Fruit fly (Drosophila melanogaster) whole organism, embryonic: ENCODE measurements around the gene zuc.

Experiments used
- Antp ChIP-seq: fragments of 200-800 bp; sonication (Bioruptor generic); optimal IDR thresholded peaks from 3 replicates; lab custom pipeline; 2016; ENCODE audit warnings: missing biosample characterization, missing genetic modification characterization
- Atf-2 ChIP-seq: fragments of 200-800 bp; sonication (Bioruptor generic); optimal IDR thresholded peaks from 2 replicates; lab custom pipeline; 2016; ENCODE audit warnings: missing biosample characterization, missing genetic modification characterization
- Blimp-1 ChIP-seq: fragments of 200-800 bp; sonication (Bioruptor generic); optimal IDR thresholded peaks from 3 replicates; lab custom pipeline; 2018; ENCODE audit warnings: missing biosample characterization, missing genetic modification characterization, mild to moderate bottlenecking, moderate library complexity, missing genetic modification reagents
- CG10147 ChIP-seq: fragments of 200-800 bp; sonication (Bioruptor generic); optimal IDR thresholded peaks from 2 replicates; lab custom pipeline; 2019; ENCODE audit warnings: missing biosample characterization, mild to moderate bottlenecking, missing genetic modification characterization, moderate library complexity
- CG10209 ChIP-seq: fragments of 200-800 bp; sonication (Bioruptor generic); optimal IDR thresholded peaks from 3 replicates; lab custom pipeline; 2017; ENCODE audit warnings: missing biosample characterization, mild to moderate bottlenecking, missing genetic modification characterization, missing genetic modification reagents
- CG10543 ChIP-seq: fragments of 200-800 bp; sonication (Bioruptor generic); optimal IDR thresholded peaks from 3 replicates; lab custom pipeline; 2017; ENCODE audit warnings: missing biosample characterization, mild to moderate bottlenecking, missing genetic modification characterization, moderate library complexity
- CG12155 ChIP-seq: fragments of 200-800 bp; sonication (Bioruptor generic); optimal IDR thresholded peaks from 3 replicates; lab custom pipeline; 2016; ENCODE audit warnings: missing biosample characterization, missing genetic modification characterization
- CG13296 ChIP-seq: fragments of 200-800 bp; sonication (Bioruptor generic); optimal IDR thresholded peaks from 3 replicates; lab custom pipeline; 2018; ENCODE audit warnings: missing biosample characterization, mild to moderate bottlenecking, missing genetic modification characterization
- CG14965 ChIP-seq: fragments of 200-800 bp; sonication (Bioruptor generic); optimal IDR thresholded peaks from 2 replicates; lab custom pipeline; 2016; ENCODE audit warnings: missing biosample characterization, missing genetic modification characterization, borderline replicate concordance
- CG17385 ChIP-seq: fragments of 200-800 bp; sonication (Bioruptor generic); optimal IDR thresholded peaks from 3 replicates; lab custom pipeline; 2018; ENCODE audit warnings: missing biosample characterization, mild to moderate bottlenecking, missing genetic modification characterization
- CG17912 ChIP-seq: fragments of 200-800 bp; sonication (Bioruptor generic); optimal IDR thresholded peaks from 2 replicates; lab custom pipeline; 2018; ENCODE audit warnings: missing biosample characterization, mild to moderate bottlenecking, missing genetic modification characterization
- CG3281 ChIP-seq: fragments of 200-800 bp; sonication (Bioruptor generic); optimal IDR thresholded peaks from 3 replicates; lab custom pipeline; 2017; ENCODE audit warnings: missing biosample characterization, mild to moderate bottlenecking, missing genetic modification characterization
- CG33213 ChIP-seq: fragments of 200-800 bp; sonication (Bioruptor generic); optimal IDR thresholded peaks from 3 replicates; lab custom pipeline; 2016; ENCODE audit warnings: missing biosample characterization, missing genetic modification characterization
- CG33557 ChIP-seq: fragments of 200-800 bp; sonication (Bioruptor generic); optimal IDR thresholded peaks from 2 replicates; lab custom pipeline; 2019; ENCODE audit warnings: missing biosample characterization, mild to moderate bottlenecking, missing genetic modification characterization, moderate library complexity
- CG34376 ChIP-seq: fragments of 200-800 bp; sonication (Bioruptor generic); optimal IDR thresholded peaks from 2 replicates; lab custom pipeline; 2018; ENCODE audit warnings: missing biosample characterization, mild to moderate bottlenecking, missing genetic modification characterization
- CG7786 ChIP-seq: fragments of 200-800 bp; sonication (Bioruptor generic); optimal IDR thresholded peaks from 2 replicates; lab custom pipeline; 2016; ENCODE audit warnings: missing biosample characterization, missing genetic modification characterization
- CG9817 ChIP-seq: fragments of 200-800 bp; sonication (Bioruptor generic); optimal IDR thresholded peaks from 2 replicates; lab custom pipeline; 2018; ENCODE audit warnings: missing biosample characterization, mild to moderate bottlenecking, missing genetic modification characterization, moderate library complexity
- Deaf1 ChIP-seq: fragments of 200-800 bp; optimal IDR thresholded peaks from 3 replicates; lab custom pipeline; 2019; ENCODE audit warnings: missing biosample characterization, mild to moderate bottlenecking, missing genetic modification characterization, moderate library complexity
- Dip2 ChIP-seq: fragments of 200-800 bp; sonication (Bioruptor generic); IDR thresholded peaks from 2 replicates; pipeline ENCODE4 v1.3.6; 2022; ENCODE audit warnings: missing biosample characterization, missing genetic modification characterization
- Dp ChIP-seq: fragments of 200-800 bp; sonication (Bioruptor generic); optimal IDR thresholded peaks from 2 replicates; lab custom pipeline; 2018; ENCODE audit warnings: missing biosample characterization, mild to moderate bottlenecking, missing genetic modification characterization, moderate library complexity
- HmgZ ChIP-seq: fragments of 200-800 bp; sonication (Bioruptor generic); optimal IDR thresholded peaks from 2 replicates; lab custom pipeline; 2018; ENCODE audit warnings: missing biosample characterization, mild to moderate bottlenecking, missing genetic modification characterization
- Hmr ChIP-seq: fragments of 200-800 bp; sonication (Bioruptor generic); optimal IDR thresholded peaks from 3 replicates; lab custom pipeline; 2017; ENCODE audit warnings: mild to moderate bottlenecking, missing biosample characterization, missing genetic modification reagents, missing genetic modification characterization
- Nf-YA ChIP-seq: fragments of 200-800 bp; sonication (Bioruptor generic); IDR thresholded peaks from 2 replicates; pipeline ENCODE4 v1.3.6; 2022; ENCODE audit warnings: missing biosample characterization, missing genetic modification characterization
- Oli ChIP-seq: fragments of 200-800 bp; sonication (Bioruptor generic); optimal IDR thresholded peaks from 2 replicates; lab custom pipeline; 2018; ENCODE audit warnings: missing biosample characterization, mild to moderate bottlenecking, missing genetic modification characterization, moderate library complexity
- Opbp ChIP-seq: fragments of 200-800 bp; sonication (Bioruptor generic); IDR thresholded peaks from 3 replicates; pipeline ENCODE4 v1.3.6; 2022; ENCODE audit warnings: missing biosample characterization, missing genetic modification characterization; ENCODE audit not compliant: partially characterized antibody
- Rfx ChIP-seq: fragments of 200-800 bp; sonication (Bioruptor generic); IDR thresholded peaks from 2 replicates; pipeline ENCODE4 v1.3.6; 2022; ENCODE audit warnings: missing biosample characterization, missing genetic modification characterization
- Scr ChIP-seq: fragments of 200-800 bp; sonication (Bioruptor generic); IDR thresholded peaks from 2 replicates; pipeline ENCODE4 v1.3.6; 2022; ENCODE audit warnings: missing biosample characterization, missing genetic modification characterization; ENCODE audit not compliant: partially characterized antibody
- Sox100B ChIP-seq: fragments of 200-800 bp; sonication (Bioruptor generic); optimal IDR thresholded peaks from 3 replicates; lab custom pipeline; 2018; ENCODE audit warnings: missing biosample characterization, mild to moderate bottlenecking, missing genetic modification characterization
- Sox102F ChIP-seq: fragments of 200-800 bp; sonication (Bioruptor generic); optimal IDR thresholded peaks from 2 replicates; lab custom pipeline; 2018; ENCODE audit warnings: missing biosample characterization, mild to moderate bottlenecking, missing genetic modification characterization, moderate library complexity
- Xrp1 ChIP-seq: fragments of 200-800 bp; sonication (Bioruptor generic); IDR thresholded peaks from 2 replicates; pipeline ENCODE4 v1.3.6; 2022; ENCODE audit warnings: missing biosample characterization, missing genetic modification characterization
- YL-1 ChIP-seq: fragments of 200-800 bp; sonication (Bioruptor generic); optimal IDR thresholded peaks from 3 replicates; lab custom pipeline; 2017; ENCODE audit warnings: missing biosample characterization, mild to moderate bottlenecking, missing genetic modification characterization
- chn ChIP-seq: fragments of 200-800 bp; sonication (Bioruptor generic); optimal IDR thresholded peaks from 2 replicates; lab custom pipeline; 2016; ENCODE audit warnings: missing biosample characterization, missing genetic modification characterization
- da ChIP-seq: fragments of 200-800 bp; sonication (Bioruptor generic); optimal IDR thresholded peaks from 2 replicates; lab custom pipeline; 2016; ENCODE audit warnings: missing biosample characterization, missing genetic modification characterization
- dm ChIP-seq: fragments of 200-800 bp; sonication (Bioruptor generic); optimal IDR thresholded peaks from 3 replicates; lab custom pipeline; 2016; ENCODE audit warnings: missing biosample characterization, missing genetic modification characterization
- dpn ChIP-seq, 2 experiments: fragments of 200-800 bp; sonication (Bioruptor generic); optimal IDR thresholded peaks; 3 replicates each; lab custom pipeline; 2016; ENCODE audit warnings: missing biosample characterization in 2 of 2, missing genetic modification characterization in 2 of 2
- ems ChIP-seq: fragments of 200-800 bp; sonication (Bioruptor generic); optimal IDR thresholded peaks from 3 replicates; lab custom pipeline; 2016; ENCODE audit warnings: missing biosample characterization, missing genetic modification characterization
- eve ChIP-seq, 2 experiments: fragments of >200 bp; optimal IDR thresholded peaks; 2 replicates each; lab custom pipeline; 2017; ENCODE audit warnings: missing biosample characterization in 2 of 2, missing genetic modification characterization in 2 of 2
- ewg ChIP-seq: fragments of 200-800 bp; sonication (Bioruptor generic); optimal IDR thresholded peaks from 3 replicates; lab custom pipeline; 2017; ENCODE audit warnings: mild to moderate bottlenecking, missing biosample characterization, missing genetic modification reagents, missing genetic modification characterization
- gce ChIP-seq: fragments of 200-800 bp; sonication (Bioruptor generic); IDR thresholded peaks from 3 replicates; pipeline ENCODE4 v1.3.6; 2022; ENCODE audit warnings: missing biosample characterization, missing genetic modification characterization
- gsb-n ChIP-seq: fragments of 200-800 bp; sonication (Bioruptor generic); optimal IDR thresholded peaks from 3 replicates; lab custom pipeline; 2018; ENCODE audit warnings: missing biosample characterization, mild to moderate bottlenecking, missing genetic modification characterization
- h ChIP-seq: fragments of >200 bp; optimal IDR thresholded peaks from 2 replicates; lab custom pipeline; 2017
- ham ChIP-seq: fragments of 200-800 bp; sonication (Bioruptor generic); IDR thresholded peaks from 2 replicates; pipeline ENCODE4 v1.3.6; 2022; ENCODE audit warnings: missing biosample characterization, missing genetic modification characterization
- lmd ChIP-seq: fragments of 200-800 bp; sonication (Bioruptor generic); IDR thresholded peaks from 2 replicates; pipeline ENCODE4 v1.3.6; 2022; ENCODE audit warnings: missing biosample characterization, missing genetic modification characterization
- nmo ChIP-seq: fragments of 200-800 bp; sonication (Bioruptor generic); optimal IDR thresholded peaks from 2 replicates; lab custom pipeline; 2018; ENCODE audit warnings: missing biosample characterization, mild to moderate bottlenecking, missing genetic modification characterization, moderate library complexity
- odd ChIP-seq: fragments of 200-800 bp; sonication (Bioruptor generic); optimal IDR thresholded peaks from 2 replicates; lab custom pipeline; 2017; ENCODE audit warnings: missing biosample characterization, mild to moderate bottlenecking, missing genetic modification characterization
- otp ChIP-seq: fragments of 200-800 bp; sonication (Bioruptor generic); IDR thresholded peaks from 3 replicates; pipeline ENCODE4, ENCODE4 v1.3.6; 2022; ENCODE audit warnings: missing biosample characterization, missing genetic modification characterization
- pum ChIP-seq: fragments of 200-800 bp; sonication (Bioruptor generic); optimal IDR thresholded peaks from 2 replicates; lab custom pipeline; 2016; ENCODE audit warnings: missing biosample characterization, missing genetic modification characterization
- tna ChIP-seq: fragments of 200-800 bp; sonication (Bioruptor generic); IDR thresholded peaks from 2 replicates; pipeline ENCODE4 v1.3.6; 2022; ENCODE audit warnings: missing biosample characterization, missing genetic modification characterization; ENCODE audit not compliant: partially characterized antibody
- tx ChIP-seq: fragments of 200-800 bp; sonication (Bioruptor generic); optimal IDR thresholded peaks from 2 replicates; lab custom pipeline; 2016; ENCODE audit warnings: missing biosample characterization, missing genetic modification characterization
- wdn ChIP-seq: fragments of 200-800 bp; sonication (Bioruptor generic); IDR thresholded peaks from 2 replicates; pipeline ENCODE4 v1.3.6; 2022; ENCODE audit warnings: missing biosample characterization, missing genetic modification characterization
- zfh2 ChIP-seq: fragments of 200-800 bp; sonication (Bioruptor generic); optimal IDR thresholded peaks from 2 replicates; lab custom pipeline; 2016; ENCODE audit warnings: missing biosample characterization, missing genetic modification characterization

zuc gene

dm6 chr2L:11970853-11971397, 18.8 kb downstream of the zuc start (continued):
- TF ChIP-seq dpn (GFP tag; optimal IDR thresholded peaks at IDR 0.05; lab: Kevin White, UChicago) (peak in 1 of 2 experiments; percentile 2), ems (no peak), HmgZ (tag; lab: Kevin White, UChicago) (peak; percentile 69), Dip2 (GFP tag; lab: Robert Waterston, UW) (no peak), CG13296 (GFP tag; lab: Kevin White, UChicago) (no peak), CG17912 (GFP tag; lab: Kevin White, UChicago) (no peak), CG17385 (GFP tag; lab: Kevin White, UChicago) (no peak), zfh2 (no peak), pum (no peak), CG10209 (GFP tag; lab: Kevin White, UChicago) (no peak), chn (GFP tag; lab: Kevin White, UChicago) (peak; percentile 17), Sox100B (GFP tag; lab: Kevin White, UChicago) (no peak), CG7786 (peak; percentile 23), tx (GFP tag; lab: Kevin White, UChicago) (no peak), odd (GFP tag; lab: Kevin White, UChicago) (no peak), CG3281 (peak; percentile 28), nmo (peak; percentile 7), CG14965 (GFP tag; lab: Kevin White, UChicago) (no peak), ham (GFP tag; lab: Robert Waterston, UW) (no peak), wdn (no peak; the same call in 1 of the 2 replicates), Opbp (0 out of 3 replicates have a peak, but pooled peaks have one; percentile 30), CG34376 (peak; percentile 25), Blimp-1 (GFP tag; lab: Kevin White, UChicago) (peak; percentile 15), CG33213 (GFP tag; lab: Kevin White, UChicago) (no peak), Rfx (GFP tag; lab: Robert Waterston, UW) (peak; percentile 53), eve (GFP tag; optimal IDR thresholded peaks at IDR 0.05; lab: Kevin White, UChicago) (no peak), da (GFP tag; lab: Kevin White, UChicago) (peak; percentile 9), Antp (GFP tag; lab: Kevin White, UChicago) (no peak), otp (GFP tag; lab: Robert Waterston, UW) (no peak; the same call in 1 of the 3 replicates), Hmr (peak; percentile 56), CG10147 (GFP tag; lab: Kevin White, UChicago) (no peak), Scr (GFP tag; lab: Robert Waterston, UW) (peak; percentile 45), lmd (GFP tag; lab: Robert Waterston, UW) (no peak), CG33557 (GFP tag; lab: Kevin White, UChicago) (no peak), CG10543 (GFP tag; lab: Kevin White, UChicago) (peak; percentile 81), Xrp1 (no peak), h (lab: Kevin White, UChicago) (no peak), gsb-n (tag; lab: Kevin White, UChicago) (peak; percentile 21), CG9817 (tag; lab: Kevin White, UChicago) (no peak), YL-1 (GFP tag; lab: Kevin White, UChicago) (no peak), Oli (peak; percentile 14), tna (GFP tag; lab: Robert Waterston, UW) (no peak), ewg (no peak), Atf-2 (GFP tag; lab: Kevin White, UChicago) (no peak), Sox102F (GFP tag; lab: Kevin White, UChicago) (no peak), gce (GFP tag; lab: Robert Waterston, UW) (no peak), Nf-YA (GFP tag; lab: Robert Waterston, UW) (peak; percentile 25; the same call in 1 of the 2 replicates), Dp (no peak), Deaf1 (tag; lab: Kevin White, UChicago) (peak; percentile 78), dm (peak; percentile 28), CG12155 (no peak)
